Worm (Caenorhabditis elegans) whole organism, late embryonic: ENCODE results near the gene sart-3.

Experiments
- K02D7.2 ChIP-seq: sonication (generic microtip); optimal IDR thresholded peaks from 2 replicates; lab custom pipeline; 2017; ENCODE audit warnings: mild to moderate bottlenecking, missing genetic modification characterization, missing compliant biosample characterization
- gmeb-2 ChIP-seq: sonication (generic microtip); optimal IDR thresholded peaks from 2 replicates; lab custom pipeline; 2016; ENCODE audit warnings: missing genetic modification characterization, inconsistent platforms, missing compliant biosample characterization
- lin-11 ChIP-seq: fragments of 200-800 bp; sonication (Bioruptor generic); optimal IDR thresholded peaks from 2 replicates; lab custom pipeline; 2018; ENCODE audit warnings: mild to moderate bottlenecking, missing genetic modification characterization, missing compliant biosample characterization
- pha-2 ChIP-seq: sonication (generic microtip); optimal IDR thresholded peaks from 2 replicates; lab custom pipeline; 2017; ENCODE audit warnings: mild to moderate bottlenecking, missing genetic modification characterization, missing compliant biosample characterization
- pha-4 ChIP-seq: fragments of 150-350 bp; optimal IDR thresholded peaks from 2 replicates; lab custom pipeline; 2018; ENCODE audit warnings: missing biosample characterization, missing genetic modification reagents, missing genetic modification characterization
- pqm-1 ChIP-seq: sonication (generic microtip); optimal IDR thresholded peaks from 2 replicates; lab custom pipeline; 2016; ENCODE audit warnings: missing genetic modification characterization, missing compliant biosample characterization

DNA sequence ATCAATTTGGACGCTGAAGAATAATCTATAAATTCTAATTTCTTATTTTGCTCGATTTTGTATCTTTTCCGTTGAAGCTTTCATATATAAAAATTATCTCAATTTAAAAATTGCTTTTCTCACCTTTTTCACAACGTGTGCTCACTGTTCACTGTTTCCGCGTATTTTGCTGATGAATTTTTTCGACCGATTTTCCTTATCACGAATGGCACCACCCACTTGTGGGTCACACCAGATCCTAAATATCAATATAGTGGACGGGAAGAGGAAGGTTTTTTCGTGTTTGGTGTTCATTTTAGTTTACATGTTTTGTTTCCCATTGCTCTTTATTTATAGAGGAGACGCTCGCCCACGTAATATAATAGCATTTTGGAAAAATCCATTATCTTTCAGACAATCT lies 17.1 kb downstream of the sart-3 start:
- no peak for TF ChIP-seq pqm-1 (tag; lab: Kevin White, UChicago)
- TF ChIP-seq K02D7.2 (tag; lab: Kevin White, UChicago) = no peak
- TF ChIP-seq pha-4 (tag; lab: Kevin White, UChicago) = no peak
- TF ChIP-seq lin-11 = no peak
- TF ChIP-seq pha-2 (tag; lab: Kevin White, UChicago) = no peak
- no peak for TF ChIP-seq gmeb-2
